Comparison of ENCODE assay signal across 7 fruit fly cellular contexts in genomic region chr2L:5982334-5982987, dm6.
TF ChIP-seq lines count a peak whose summit lies in the region.

No protein-coding gene starts in this region.

- TF ChIP-seq CTCF in S2 (optimal IDR thresholded peaks at IDR 0.05; lab: Kevin White, UChicago), result peak; percentile 17 to 70
- peak; percentile 35 for TF ChIP-seq CTCF in whole organism, embryonic (GFP tag; optimal IDR thresholded peaks at IDR 0.05; lab: Kevin White, UChicago)

TF ChIP-seq in whole organism, 6 proteins besides CTCF, POLR2A, EP300 and RAD21:
- TF ChIP-seq usp (GFP tag; optimal IDR thresholded peaks at IDR 0.05; lab: Kevin White, UChicago) (no peak), pan (optimal IDR thresholded peaks at IDR 0.05; lab: Kevin White, UChicago) (no peak), CG8478 (optimal IDR thresholded peaks at IDR 0.05; lab: Kevin White, UChicago) (peak; percentile 72), Dll (optimal IDR thresholded peaks at IDR 0.05; lab: Kevin White, UChicago) (peak; percentile 69), EcR (GFP tag; optimal IDR thresholded peaks at IDR 0.05; lab: Kevin White, UChicago) (no peak)

TF ChIP-seq in whole organism, adult, 20 proteins besides CTCF, POLR2A, EP300 and RAD21 (continues in another document):
- TF ChIP-seq CG11617 (GFP tag; optimal IDR thresholded peaks at IDR 0.05; lab: Kevin White, UChicago) (peak; percentile 46), toe (GFP tag; optimal IDR thresholded peaks at IDR 0.05; lab: Kevin White, UChicago) (peak; percentile 36), CG7101 (tag; optimal IDR thresholded peaks at IDR 0.05; lab: Kevin White, UChicago) (peak; percentile 57), cic (GFP tag; optimal IDR thresholded peaks at IDR 0.05; lab: Kevin White, UChicago) (peak; percentile 80), kay (GFP tag; lab: Kevin White, UChicago; ENCODE audit: borderline replicate concordance) (no peak), Hr96 (GFP tag; optimal IDR thresholded peaks at IDR 0.05; lab: Kevin White, UChicago) (peak; percentile 82), CG14711 (tag; optimal IDR thresholded peaks at IDR 0.05; lab: Kevin White, UChicago) (peak; percentile 38), CG7045 (GFP tag; optimal IDR thresholded peaks at IDR 0.05; lab: Kevin White, UChicago) (peak; percentile 40), Clk (GFP tag; optimal IDR thresholded peaks at IDR 0.05; lab: Kevin White, UChicago) (peak; percentile 64), CG33017 (tag; optimal IDR thresholded peaks at IDR 0.05; lab: Kevin White, UChicago) (no peak), tj (GFP tag; optimal IDR thresholded peaks at IDR 0.05; lab: Kevin White, UChicago) (peak; percentile 9), pad (GFP tag; optimal IDR thresholded peaks at IDR 0.05; lab: Kevin White, UChicago) (peak; percentile 93), cnc (optimal IDR thresholded peaks at IDR 0.05; lab: Kevin White, UChicago) (no peak), ovo (GFP tag; optimal IDR thresholded peaks at IDR 0.05; lab: Kevin White, UChicago) (peak; percentile 85), CG5204 (GFP tag; optimal IDR thresholded peaks at IDR 0.05; lab: Kevin White, UChicago) (peak; percentile 60), Crg-1 (GFP tag; optimal IDR thresholded peaks at IDR 0.05; lab: Kevin White, UChicago) (peak; percentile 76), Mnt (GFP tag; optimal IDR thresholded peaks at IDR 0.05; lab: Kevin White, UChicago) (peak; percentile 52)

TF ChIP-seq in whole organism, embryonic, 481 proteins besides CTCF, POLR2A, EP300 and RAD21 (continues in another document):
- TF ChIP-seq Usf (GFP tag; optimal IDR thresholded peaks at IDR 0.05; lab: Kevin White, UChicago) (no peak), sens-2 (GFP tag; IDR thresholded peaks at IDR 0.05; lab: Robert Waterston, UW) (no peak), Scr (GFP tag; IDR thresholded peaks at IDR 0.05; lab: Robert Waterston, UW; ENCODE audit: partially characterized antibody) (no peak), CG11695 (GFP tag; IDR thresholded peaks at IDR 0.05; lab: Robert Waterston, UW) (no peak), aop (GFP tag; IDR thresholded peaks at IDR 0.05; lab: Robert Waterston, UW) (no peak), CG10565 (GFP tag; optimal IDR thresholded peaks at IDR 0.05; lab: Kevin White, UChicago) (no peak), rib (GFP tag; IDR thresholded peaks at IDR 0.05; lab: Robert Waterston, UW) (no peak), E2f1 (GFP tag; IDR thresholded peaks at IDR 0.05; lab: Robert Waterston, UW) (no peak), gt (GFP tag; IDR thresholded peaks at IDR 0.05; lab: Robert Waterston, UW) (no peak), CG3065 (GFP tag; optimal IDR thresholded peaks at IDR 0.05; lab: Kevin White, UChicago) (no peak), Dip3 (GFP tag; optimal IDR thresholded peaks at IDR 0.05; lab: Kevin White, UChicago) (peak; percentile 69), ken (GFP tag; IDR thresholded peaks at IDR 0.05; lab: Robert Waterston, UW) (no peak), CG3995 (GFP tag; optimal IDR thresholded peaks at IDR 0.05; lab: Kevin White, UChicago) (peak; percentile 91), nerfin-2 (GFP tag; IDR thresholded peaks at IDR 0.05; lab: Robert Waterston, UW; ENCODE audit: partially characterized antibody) (no peak), trem (tag; optimal IDR thresholded peaks at IDR 0.05; lab: Kevin White, UChicago) (peak; percentile 27), Gsc (GFP tag; IDR thresholded peaks at IDR 0.05; lab: Robert Waterston, UW) (no peak), NC2β (GFP tag; optimal IDR thresholded peaks at IDR 0.05; lab: Kevin White, UChicago) (no peak), Atf3 (GFP tag; optimal IDR thresholded peaks at IDR 0.05; lab: Kevin White, UChicago) (no peak)

TF ChIP-seq in whole organism, prepupa, 60 proteins besides CTCF, POLR2A, EP300 and RAD21 (continues in another document):
- TF ChIP-seq CG11902 (GFP tag; optimal IDR thresholded peaks at IDR 0.05; lab: Kevin White, UChicago) (peak; percentile 53), CG6808 (GFP tag; optimal IDR thresholded peaks at IDR 0.05; lab: Kevin White, UChicago) (peak; percentile 28), CG6792 (GFP tag; optimal IDR thresholded peaks at IDR 0.05; lab: Kevin White, UChicago) (peak; percentile 2), fd59A (GFP tag; optimal IDR thresholded peaks at IDR 0.05; lab: Kevin White, UChicago) (peak; percentile 33), CG16779 (tag; optimal IDR thresholded peaks at IDR 0.05; lab: Kevin White, UChicago) (peak; percentile 24), achi (GFP tag; optimal IDR thresholded peaks at IDR 0.05; lab: Kevin White, UChicago) (peak; percentile 95), pdm3 (GFP tag; optimal IDR thresholded peaks at IDR 0.05; lab: Kevin White, UChicago) (peak; percentile 25), dsx (GFP tag; optimal IDR thresholded peaks at IDR 0.05; lab: Kevin White, UChicago; ENCODE audit: poor library complexity, severe bottlenecking) (peak; percentile 45), lz (GFP tag; optimal IDR thresholded peaks at IDR 0.05; lab: Kevin White, UChicago) (peak; percentile 45), Met (GFP tag; optimal IDR thresholded peaks at IDR 0.05; lab: Kevin White, UChicago) (peak; percentile 22), CG3032 (tag; optimal IDR thresholded peaks at IDR 0.05; lab: Kevin White, UChicago) (no peak), Eip75B (GFP tag; optimal IDR thresholded peaks at IDR 0.05; lab: Kevin White, UChicago) (peak; percentile 48), fd85E (GFP tag; optimal IDR thresholded peaks at IDR 0.05; lab: Kevin White, UChicago) (no peak), net (GFP tag; optimal IDR thresholded peaks at IDR 0.05; lab: Kevin White, UChicago) (peak; percentile 32), esn (GFP tag; optimal IDR thresholded peaks at IDR 0.05; lab: Kevin White, UChicago) (peak; percentile 27), CG11762 (GFP tag; optimal IDR thresholded peaks at IDR 0.05; lab: Kevin White, UChicago; ENCODE audit: insufficient read depth) (no peak), Eip78C (GFP tag; lab: Kevin White, UChicago) (peak; percentile 86), Eip93F (GFP tag; optimal IDR thresholded peaks at IDR 0.05; lab: Kevin White, UChicago) (no peak)

TF ChIP-seq in whole organism, pupa, 21 proteins besides CTCF, POLR2A, EP300 and RAD21:
- TF ChIP-seq Pif1B (GFP tag; optimal IDR thresholded peaks at IDR 0.05; lab: Kevin White, UChicago), result peak; percentile 35
- no peak for TF ChIP-seq CG4496 (GFP tag; IDR thresholded peaks at IDR 0.05; lab: Robert Waterston, UW)
- no peak for TF ChIP-seq CG32121 (GFP tag; IDR thresholded peaks at IDR 0.05; lab: Robert Waterston, UW)
- TF ChIP-seq Snoo (tag; optimal IDR thresholded peaks at IDR 0.05; lab: Kevin White, UChicago), result peak; percentile 46
- no peak for TF ChIP-seq CG10348 (GFP tag; IDR thresholded peaks at IDR 0.05; lab: Robert Waterston, UW)
- TF ChIP-seq gl (tag; optimal IDR thresholded peaks at IDR 0.05; lab: Kevin White, UChicago), result no peak
- no peak for TF ChIP-seq CG17806 (tag; optimal IDR thresholded peaks at IDR 0.05; lab: Kevin White, UChicago)
- TF ChIP-seq CG14655 (GFP tag; optimal IDR thresholded peaks at IDR 0.05; lab: Kevin White, UChicago), result no peak
- peak; percentile 36 for TF ChIP-seq CG13204 (GFP tag; optimal IDR thresholded peaks at IDR 0.05; lab: Kevin White, UChicago)
- peak; percentile 16 for TF ChIP-seq CG15710 (tag; optimal IDR thresholded peaks at IDR 0.05; lab: Kevin White, UChicago)
- no peak for TF ChIP-seq D1 (tag; optimal IDR thresholded peaks at IDR 0.05; lab: Kevin White, UChicago)
- TF ChIP-seq EcR (GFP tag; optimal IDR thresholded peaks at IDR 0.05; lab: Kevin White, UChicago), result no peak
- no peak for TF ChIP-seq fd96Ca (GFP tag; IDR thresholded peaks at IDR 0.05; lab: Robert Waterston, UW)
- TF ChIP-seq CG34367 (tag; optimal IDR thresholded peaks at IDR 0.05; lab: Kevin White, UChicago), result no peak
- no peak for TF ChIP-seq Pif1A (GFP tag; optimal IDR thresholded peaks at IDR 0.05; lab: Kevin White, UChicago)

TF ChIP-seq in whole organism, wandering third instar larva, 38 proteins besides CTCF, POLR2A, EP300 and RAD21 (continues in another document):
- TF ChIP-seq dl (GFP tag; optimal IDR thresholded peaks at IDR 0.05; lab: Kevin White, UChicago; ENCODE audit: insufficient read depth in 1 of 2, partially characterized antibody in 2 of 2) (peak in 1 of 2 experiments; percentile 46), sage (GFP tag; optimal IDR thresholded peaks at IDR 0.05; lab: Kevin White, UChicago) (no peak), CrebA (GFP tag; optimal IDR thresholded peaks at IDR 0.05; lab: Kevin White, UChicago; ENCODE audit: borderline replicate concordance) (no peak), tai (GFP tag; optimal IDR thresholded peaks at IDR 0.05; lab: Kevin White, UChicago) (no peak), psq (GFP tag; optimal IDR thresholded peaks at IDR 0.05; lab: Kevin White, UChicago) (peak; percentile 32), brk (GFP tag; optimal IDR thresholded peaks at IDR 0.05; lab: Kevin White, UChicago) (no peak), rgr (GFP tag; optimal IDR thresholded peaks at IDR 0.05; lab: Kevin White, UChicago) (peak; percentile 70), foxo (GFP tag; optimal IDR thresholded peaks at IDR 0.05; lab: Kevin White, UChicago) (peak; percentile 47 to 67), h (GFP tag; optimal IDR thresholded peaks at IDR 0.05; lab: Kevin White, UChicago) (peak; percentile 72), Abd-B (GFP tag; optimal IDR thresholded peaks at IDR 0.05; lab: Kevin White, UChicago) (no peak), Sp1 (GFP tag; optimal IDR thresholded peaks at IDR 0.05; lab: Kevin White, UChicago) (peak; percentile 73), CG9705 (GFP tag; optimal IDR thresholded peaks at IDR 0.05; lab: Kevin White, UChicago) (peak; percentile 11), dmrt93B (GFP tag; optimal IDR thresholded peaks at IDR 0.05; lab: Kevin White, UChicago) (no peak), Jra (GFP tag; optimal IDR thresholded peaks at IDR 0.05; lab: Kevin White, UChicago) (peak; percentile 73), Myc (optimal IDR thresholded peaks at IDR 0.05; lab: Kevin White, UChicago) (no peak), fru (GFP tag; optimal IDR thresholded peaks at IDR 0.05; lab: Kevin White, UChicago) (peak; percentile 52), N (GFP tag; optimal IDR thresholded peaks at IDR 0.05; lab: Kevin White, UChicago) (no peak), Vsx2 (GFP tag; optimal IDR thresholded peaks at IDR 0.05; lab: Kevin White, UChicago; ENCODE audit: partially characterized antibody) (no peak), usp (GFP tag; optimal IDR thresholded peaks at IDR 0.05; lab: Kevin White, UChicago) (no peak), Hr83 (GFP tag; optimal IDR thresholded peaks at IDR 0.05; lab: Kevin White, UChicago; ENCODE audit: poor library complexity, severe bottlenecking) (peak; percentile 64), pan (optimal IDR thresholded peaks at IDR 0.05; lab: Kevin White, UChicago) (no peak), Dfd (GFP tag; optimal IDR thresholded peaks at IDR 0.05; lab: Kevin White, UChicago) (no peak), OdsH (GFP tag; optimal IDR thresholded peaks at IDR 0.05; lab: Kevin White, UChicago) (peak; percentile 38), br (GFP tag; optimal IDR thresholded peaks at IDR 0.05; lab: Kevin White, UChicago) (peak; percentile 73), Dif (GFP tag; optimal IDR thresholded peaks at IDR 0.05; lab: Kevin White, UChicago; ENCODE audit: partially characterized antibody) (peak; percentile 79), dsf (GFP tag; optimal IDR thresholded peaks at IDR 0.05; lab: Kevin White, UChicago; ENCODE audit: borderline replicate concordance) (no peak)
